Worm (Caenorhabditis elegans) whole organism, L3 larva: ENCODE data around the gene col-69.
"Not testable (repeated sequence)": the region's sequence is repeated elsewhere in the genome, so short reads cannot be mapped to it uniquely, and the experiment has no call there.

ENCODE experiments used
- ZK546.5 ChIP-seq: sonication (generic microtip); optimal IDR thresholded peaks from 2 replicates; lab custom pipeline; 2017; ENCODE audit warnings: missing biosample characterization, missing genetic modification characterization
- ama-1 ChIP-seq: fragments of 150-350 bp; optimal IDR thresholded peaks from 2 replicates; lab custom pipeline; 2018
- ceh-16 ChIP-seq: sonication (generic microtip); optimal IDR thresholded peaks from 2 replicates; lab custom pipeline; 2017; ENCODE audit warnings: missing biosample characterization, missing genetic modification characterization
- ceh-28 ChIP-seq: fragments of 150-350 bp; optimal IDR thresholded peaks from 2 replicates; lab custom pipeline; 2014; ENCODE audit warnings: missing biosample characterization, missing genetic modification reagents, missing genetic modification characterization
- ceh-82 ChIP-seq: fragments of 150-350 bp; optimal IDR thresholded peaks from 2 replicates; lab custom pipeline; 2014; ENCODE audit warnings: missing biosample characterization, missing genetic modification characterization
- ceh-9 ChIP-seq: sonication (generic microtip); optimal IDR thresholded peaks from 2 replicates; lab custom pipeline; 2018; ENCODE audit warnings: missing biosample characterization, missing genetic modification characterization
- daf-12 ChIP-seq: fragments of 150-350 bp; optimal IDR thresholded peaks from 2 replicates; lab custom pipeline; 2014; ENCODE audit warnings: missing biosample characterization, missing genetic modification reagents, missing genetic modification characterization
- elt-2 ChIP-seq: sonication (generic microtip); optimal IDR thresholded peaks from 2 replicates; lab custom pipeline; 2016; ENCODE audit warnings: missing genetic modification reagents, mild to moderate bottlenecking, missing genetic modification characterization, missing compliant biosample characterization
- elt-3 ChIP-seq, 3 experiments: fragments of 150-350 bp in 1 of 3; sonication (generic microtip) in 2 of 3; optimal IDR thresholded peaks; 2 replicates in 2 of 3; 4 replicates in 1 of 3; lab custom pipeline; 2014 to 2017; ENCODE audit warnings: missing biosample characterization in 3 of 3, missing genetic modification characterization in 3 of 3
- fkh-10 ChIP-seq: sonication (generic microtip); optimal IDR thresholded peaks from 2 replicates; lab custom pipeline; 2017; ENCODE audit warnings: missing biosample characterization, missing genetic modification reagents, missing genetic modification characterization
- fkh-2 ChIP-seq: fragments of 150-350 bp; optimal IDR thresholded peaks from 2 replicates; lab custom pipeline; 2014; ENCODE audit warnings: missing biosample characterization, missing genetic modification reagents, missing genetic modification characterization
- hmg-11 ChIP-seq: sonication (generic microtip); optimal IDR thresholded peaks from 2 replicates; lab custom pipeline; 2016; ENCODE audit warnings: missing genetic modification characterization, missing compliant biosample characterization
- jun-1 ChIP-seq: fragments of 150-350 bp; optimal IDR thresholded peaks from 2 replicates; lab custom pipeline; 2014; ENCODE audit warnings: missing biosample characterization, missing genetic modification reagents, missing genetic modification characterization
- lin-39 ChIP-seq: fragments of 150-350 bp; optimal IDR thresholded peaks from 2 replicates; lab custom pipeline; 2018; ENCODE audit warnings: missing biosample characterization, missing genetic modification reagents, missing genetic modification characterization
- mml-1 ChIP-seq: fragments of 150-350 bp; sonication (generic microtip); optimal IDR thresholded peaks from 3 replicates; lab custom pipeline; 2014; ENCODE audit warnings: missing biosample characterization, missing genetic modification characterization
- nfya-1 ChIP-seq: sonication (generic microtip); optimal IDR thresholded peaks from 2 replicates; lab custom pipeline; 2017; ENCODE audit warnings: missing genetic modification characterization, mild to moderate bottlenecking, missing compliant biosample characterization, antibody characterized with exemption, moderate library complexity; ENCODE audit not compliant: insufficient read depth
- nhr-12 ChIP-seq: fragments of 150-350 bp; optimal IDR thresholded peaks from 2 replicates; lab custom pipeline; 2014; ENCODE audit warnings: missing biosample characterization, missing genetic modification characterization
- nhr-237 ChIP-seq: fragments of 150-350 bp; optimal IDR thresholded peaks from 2 replicates; lab custom pipeline; 2014; ENCODE audit warnings: missing biosample characterization, missing genetic modification characterization
- nhr-25 ChIP-seq: sonication (generic microtip); optimal IDR thresholded peaks from 2 replicates; lab custom pipeline; 2017; ENCODE audit warnings: missing biosample characterization, missing genetic modification characterization
- nhr-28 ChIP-seq: fragments of 150-350 bp; optimal IDR thresholded peaks from 2 replicates; lab custom pipeline; 2014; ENCODE audit warnings: missing biosample characterization, missing genetic modification characterization
- nhr-43 ChIP-seq: sonication (generic microtip); optimal IDR thresholded peaks from 2 replicates; lab custom pipeline; 2016; ENCODE audit warnings: mild to moderate bottlenecking, missing genetic modification characterization, missing compliant biosample characterization; ENCODE audit not compliant: poor library complexity, severe bottlenecking
- nhr-67 ChIP-seq: fragments of 150-350 bp; optimal IDR thresholded peaks from 2 replicates; lab custom pipeline; 2014; ENCODE audit warnings: missing biosample characterization, missing genetic modification characterization
- nhr-76 ChIP-seq: fragments of 150-350 bp; sonication (generic microtip); optimal IDR thresholded peaks from 5 replicates; lab custom pipeline; 2014; ENCODE audit warnings: missing biosample characterization, missing genetic modification characterization
- nhr-77 ChIP-seq: fragments of 150-350 bp; optimal IDR thresholded peaks from 2 replicates; lab custom pipeline; 2014; ENCODE audit warnings: missing biosample characterization, missing genetic modification characterization
- pha-4 ChIP-seq: fragments of 150-350 bp; optimal IDR thresholded peaks from 2 replicates; lab custom pipeline; 2014; ENCODE audit warnings: missing biosample characterization, missing genetic modification reagents, missing genetic modification characterization
- pqm-1 ChIP-seq: fragments of 150-350 bp; optimal IDR thresholded peaks from 2 replicates; lab custom pipeline; 2017; ENCODE audit warnings: missing biosample characterization, missing genetic modification characterization, inconsistent platforms
- sea-2 ChIP-seq: fragments of 150-350 bp; sonication (generic microtip); optimal IDR thresholded peaks from 4 replicates; lab custom pipeline; 2014; ENCODE audit warnings: missing biosample characterization, missing genetic modification reagents, missing genetic modification characterization
- unc-39 ChIP-seq: sonication (generic microtip); optimal IDR thresholded peaks from 4 replicates; lab custom pipeline; 2017; ENCODE audit warnings: missing biosample characterization, missing genetic modification characterization
- unc-62 ChIP-seq: fragments of 150-350 bp; sonication (generic microtip); optimal IDR thresholded peaks from 4 replicates; lab custom pipeline; 2014; ENCODE audit warnings: missing biosample characterization, missing genetic modification reagents, missing genetic modification characterization
- ztf-11 ChIP-seq: fragments of 150-350 bp; optimal IDR thresholded peaks from 2 replicates; lab custom pipeline; 2014; ENCODE audit warnings: missing biosample characterization, missing genetic modification characterization
- ztf-4 ChIP-seq: fragments of 150-350 bp; optimal IDR thresholded peaks from 2 replicates; lab custom pipeline; 2014; ENCODE audit warnings: missing biosample characterization, missing genetic modification characterization

The col-69 gene

DNA sequence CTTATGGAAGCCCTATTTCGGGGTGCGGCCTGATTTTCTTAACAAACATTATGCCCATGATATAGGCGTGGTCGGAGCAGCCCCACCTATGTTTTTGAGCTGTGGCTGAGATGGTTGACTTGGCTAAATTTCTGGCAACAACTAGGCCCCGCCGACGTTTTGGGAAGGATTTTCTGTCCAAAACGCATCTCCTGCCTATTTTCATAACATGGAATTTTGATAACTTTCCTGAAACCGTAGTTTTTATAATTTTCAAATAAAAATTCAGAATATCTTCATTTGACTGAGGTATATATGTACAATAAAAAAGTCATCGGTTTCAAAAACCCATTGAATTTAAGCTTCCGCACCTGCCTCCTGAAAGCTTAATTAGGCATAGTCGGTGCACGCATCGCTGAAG is 15.6 kb upstream of the col-69 start:
- TF ChIP-seq nhr-77 (no peak), elt-2 (tag; lab: Kevin White, UChicago) (no peak), lin-39 (tag; lab: Kevin White, UChicago) (no peak), mml-1 (tag; lab: Kevin White, UChicago) (no peak), nhr-237 (tag; lab: Kevin White, UChicago) (no peak), nhr-25 (tag; lab: Kevin White, UChicago) (no peak), ztf-11 (tag; lab: Kevin White, UChicago) (no peak), ZK546.5 (tag; lab: Kevin White, UChicago) (no peak), hmg-11 (tag; lab: Kevin White, UChicago) (no peak), ceh-16 (tag; lab: Kevin White, UChicago) (no peak), ceh-9 (tag; lab: Kevin White, UChicago) (no peak), sea-2 (no peak), daf-12 (tag; lab: Kevin White, UChicago) (no peak)

DNA sequence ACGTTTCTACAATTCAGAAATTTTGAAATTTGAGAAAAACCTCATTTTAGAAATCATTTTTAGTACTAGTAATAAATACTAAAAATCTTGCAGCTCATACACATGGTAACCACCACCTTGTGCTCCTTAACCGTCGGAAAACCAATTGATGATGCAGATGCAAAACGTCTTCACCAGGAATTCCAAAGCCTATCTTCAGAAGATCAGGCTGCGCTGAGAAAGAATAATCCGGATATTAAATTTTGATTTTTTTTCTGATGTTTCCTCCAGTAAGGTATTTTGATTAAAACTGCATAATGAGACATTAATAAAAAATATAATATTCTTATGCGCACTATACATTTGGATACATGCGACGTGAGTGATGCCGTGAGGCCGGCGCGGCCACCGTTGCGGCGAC is 15.2 kb upstream of the col-69 start:
- TF ChIP-seq nhr-12 (no peak), ceh-82 (tag; lab: Kevin White, UChicago) (no peak), ama-1 (no peak), ceh-16 (tag; lab: Kevin White, UChicago) (no peak), pha-4 (tag; lab: Kevin White, UChicago) (no peak), elt-2 (tag; lab: Kevin White, UChicago) (no peak), ceh-28 (tag; lab: Kevin White, UChicago) (no peak), elt-3 (tag; optimal IDR thresholded peaks at IDR 0.05; lab: Kevin White, UChicago) (no peak), ztf-11 (tag; lab: Kevin White, UChicago) (no peak), mml-1 (tag; lab: Kevin White, UChicago) (no peak), unc-62 (GFP tag; lab: Kevin White, UChicago) (no peak), ZK546.5 (tag; lab: Kevin White, UChicago) (no peak), fkh-2 (tag; lab: Kevin White, UChicago) (no peak), sea-2 (no peak)

DNA sequence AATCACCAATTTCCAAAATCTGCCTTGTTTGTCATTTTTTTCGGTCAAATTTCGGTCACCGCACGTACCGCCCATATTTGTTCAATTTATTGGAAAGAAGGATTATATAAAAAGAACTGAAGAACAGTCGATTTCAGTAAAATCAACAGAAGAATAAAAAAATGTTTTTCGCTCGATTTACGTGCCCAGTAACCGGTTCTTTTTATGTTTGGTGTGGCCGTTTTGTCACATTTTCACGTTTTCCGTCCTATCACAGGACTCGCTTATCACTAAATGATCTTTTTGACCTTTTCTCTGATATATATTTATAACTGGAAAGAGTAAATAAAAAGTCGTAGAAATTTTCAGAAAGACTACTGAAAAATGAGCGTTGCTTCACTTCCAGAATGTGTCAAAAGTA is 13.9 kb upstream of the col-69 start, which contains the start of gene far-7:
Gene far-7 (plus strand): TSS at position 331 of the 400 bp plus-strand sequence.
- TF ChIP-seq ama-1, result peak; percentile 56
- TF ChIP-seq pha-4 (tag; lab: Kevin White, UChicago), result no peak

DNA sequence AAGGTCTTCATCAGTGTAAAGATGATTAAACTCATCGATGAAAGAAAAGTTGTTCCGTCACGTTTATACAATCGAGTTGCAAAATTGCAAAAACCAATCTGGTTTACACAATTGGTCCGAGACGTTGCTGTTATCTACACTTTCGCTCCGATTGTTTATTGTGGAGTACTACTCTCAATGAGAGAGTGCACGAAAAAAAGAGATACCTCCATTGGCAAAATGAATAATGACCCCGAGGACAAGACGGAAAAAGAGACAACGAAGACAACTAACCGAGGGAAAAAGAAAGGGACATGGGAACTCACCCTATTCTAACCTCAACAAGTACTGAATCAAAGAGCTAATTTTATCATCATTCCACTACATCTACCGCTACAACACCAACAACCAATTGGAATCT is 8.0 kb upstream of the col-69 start:
- TF ChIP-seq nhr-28 (tag; lab: Kevin White, UChicago), result no peak
- TF ChIP-seq nfya-1, result peak; percentile 31
- TF ChIP-seq ztf-4 (tag; lab: Kevin White, UChicago), result no peak
- TF ChIP-seq lin-39 (tag; lab: Kevin White, UChicago), result peak; percentile 57
- TF ChIP-seq, all 47 proteins: peak for 2

DNA sequence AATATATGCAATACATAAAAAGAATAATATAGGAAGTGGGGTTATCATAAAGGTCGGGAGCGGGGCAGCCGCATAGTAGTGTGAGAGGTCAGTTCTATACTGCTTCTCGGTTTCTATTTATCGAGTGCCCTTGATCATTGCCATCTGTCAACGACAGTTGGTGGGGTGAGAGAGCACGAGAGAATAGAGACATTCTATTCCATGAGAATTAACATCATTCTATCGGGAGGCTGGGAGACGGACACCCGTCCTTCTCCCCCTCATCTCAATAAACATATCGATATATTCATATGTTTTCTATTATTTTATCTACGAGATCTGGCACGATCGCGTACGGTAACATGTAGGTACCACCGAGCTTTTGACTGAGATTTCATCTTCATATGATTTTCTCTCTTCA is 6.6 kb upstream of the col-69 start, which contains the start of gene mps-2:
Gene mps-2 (minus strand): TSS at position 101 of the 400 bp plus-strand sequence.
- TF ChIP-seq fkh-10 (GFP tag; lab: Kevin White, UChicago); ceh-28 (tag; lab: Kevin White, UChicago); nhr-43: not testable (repeated sequence)

DNA sequence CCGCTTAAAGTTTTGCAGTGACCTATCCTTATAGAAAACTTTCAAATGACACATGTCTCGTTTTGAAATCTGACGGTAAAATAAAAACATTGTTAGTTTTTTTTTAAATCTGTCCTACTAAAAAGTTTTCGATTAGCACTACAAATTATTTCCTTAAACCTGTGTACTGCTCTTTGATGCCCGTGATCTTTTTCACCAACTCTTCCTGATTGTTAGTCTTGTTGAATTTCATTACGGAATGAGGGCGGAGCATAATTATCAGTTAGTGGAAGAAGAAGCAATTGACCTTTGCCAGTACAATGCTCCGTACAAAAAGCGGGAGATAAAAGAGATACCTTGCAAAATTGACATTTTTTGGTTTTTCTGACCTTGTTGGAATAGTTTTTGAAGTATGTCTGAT is 1.6 kb upstream of the col-69 start, which contains the start of gene K01A2.4:
Gene K01A2.4 (plus strand): TSS at position 301 of the 400 bp plus-strand sequence.
- TF ChIP-seq fkh-10 (GFP tag; lab: Kevin White, UChicago) (no peak), pqm-1 (tag; lab: Kevin White, UChicago) (no peak), unc-39 (tag; lab: Kevin White, UChicago) (no peak), jun-1 (tag; lab: Kevin White, UChicago) (no peak), elt-3 (tag; optimal IDR thresholded peaks at IDR 0.05; lab: Kevin White, UChicago) (no peak), nhr-67 (no peak), nhr-76 (tag; lab: Kevin White, UChicago) (no peak), nfya-1 (no peak), ceh-9 (tag; lab: Kevin White, UChicago) (no peak), nhr-43 (no peak), ZK546.5 (tag; lab: Kevin White, UChicago) (no peak), pha-4 (tag; lab: Kevin White, UChicago) (no peak)
